Worm (Caenorhabditis elegans): Measurements from ENCODE around the gene ZK1248.15.

Gene ZK1248.15

ce11 chrII:5836153-5836719 lies 2.1 kb downstream of the ZK1248.15 start, which contains the start of gene fzo-1 (continued):
- TF ChIP-seq bed-1 (GFP tag; IDR thresholded peaks at IDR 0.05): no peak
- no peak for TF ChIP-seq dox-1 (GFP tag; IDR thresholded peaks at IDR 0.05)
- TF ChIP-seq T26A5.8 (tag; optimal IDR thresholded peaks at IDR 0.05): no peak
- peak; percentile 17; the same call in 1 of the 2 replicates for TF ChIP-seq hmg-1.2 (GFP tag; IDR thresholded peaks at IDR 0.05)
- no peak for TF ChIP-seq lsy-27 (tag; optimal IDR thresholded peaks at IDR 0.05; ENCODE audit: borderline replicate concordance, insufficient read depth)
- TF ChIP-seq rcor-1 (GFP tag; IDR thresholded peaks at IDR 0.05): no peak
- TF ChIP-seq ztf-28 (GFP tag; IDR thresholded peaks at IDR 0.05): no peak
- TF ChIP-seq mcd-1 (GFP tag; IDR thresholded peaks at IDR 0.05): no peak
- TF ChIP-seq nfyb-1 (GFP tag; IDR thresholded peaks at IDR 0.05): no peak
- no peak for TF ChIP-seq nhr-27 (tag; optimal IDR thresholded peaks at IDR 0.05)
- TF ChIP-seq snpc-4 (GFP tag; optimal IDR thresholded peaks at IDR 0.05): no peak
- peak in 2 of 4 experiments; percentile 5 to 49 for TF ChIP-seq snpc-4 (tag; optimal IDR thresholded peaks at IDR 0.05)
- no peak for TF ChIP-seq madf-3 (GFP tag; IDR thresholded peaks at IDR 0.05)
- no peak for TF ChIP-seq efl-1 (GFP tag; optimal IDR thresholded peaks at IDR 0.05)
- no peak for TF ChIP-seq F39B2.1 (GFP tag; IDR thresholded peaks at IDR 0.05)
- no peak for TF ChIP-seq cebp-2 (GFP tag; IDR thresholded peaks at IDR 0.05)
- TF ChIP-seq rpc-1 (optimal IDR thresholded peaks at IDR 0.05): no peak
- TF ChIP-seq rpc-1 (tag; optimal IDR thresholded peaks at IDR 0.05): no peak

- TF ChIP-seq unc-62 (GFP tag; optimal IDR thresholded peaks at IDR 0.05) (no peak), nhr-179 (tag; optimal IDR thresholded peaks at IDR 0.05) (no peak), nhr-120 (GFP tag; IDR thresholded peaks at IDR 0.05) (no peak), hmg-1.2 (GFP tag; IDR thresholded peaks at IDR 0.05) (no peak), bed-2 (GFP tag; IDR thresholded peaks at IDR 0.05) (no peak), egl-18 (GFP tag; IDR thresholded peaks at IDR 0.05) (no peak), somi-1 (GFP tag; optimal IDR thresholded peaks at IDR 0.05) (no peak), Y79H2A.3 (GFP tag; conservative IDR thresholded peaks at IDR 0.05) (no peak), attf-3 (GFP tag; conservative IDR thresholded peaks at IDR 0.05) (no peak), aptf-2 (GFP tag; conservative IDR thresholded peaks at IDR 0.05) (no peak), hsf-1 (GFP tag; IDR thresholded peaks at IDR 0.05) (no peak), aptf-3 (GFP tag; IDR thresholded peaks at IDR 0.05) (no peak), akir-1 (GFP tag; optimal IDR thresholded peaks at IDR 0.05) (no peak), efl-1 (GFP tag; optimal IDR thresholded peaks at IDR 0.05) (no peak), Y95B8A.8 (GFP tag; IDR thresholded peaks at IDR 0.05) (no peak), sptf-2 (GFP tag; optimal IDR thresholded peaks at IDR 0.05) (no peak), F57C9.4 (tag; optimal IDR thresholded peaks at IDR 0.05) (no peak)
Observed at ce11 chrII:5835146-5835545, 3.2 kb downstream of the ZK1248.15 start.

ce11 chrII:5833136-5833535 lies 5.2 kb downstream of the ZK1248.15 start, which contains the start of gene gtap-1:
gtap-1 (minus strand) TSS chrII:5833236.
- TF ChIP-seq F57A8.1 (GFP tag; optimal IDR thresholded peaks at IDR 0.05) (no peak), lin-35 (GFP tag; optimal IDR thresholded peaks at IDR 0.05) (no peak), akir-1 (GFP tag; optimal IDR thresholded peaks at IDR 0.05) (no peak), zim-3 (tag; optimal IDR thresholded peaks at IDR 0.05) (no peak), ceh-79 (tag; optimal IDR thresholded peaks at IDR 0.05) (no peak), nhr-27 (tag; optimal IDR thresholded peaks at IDR 0.05) (no peak), him-1 (tag; optimal IDR thresholded peaks at IDR 0.05) (no peak), Y67H2A.10 (GFP tag; conservative IDR thresholded peaks at IDR 0.05) (no peak), egl-18 (GFP tag; IDR thresholded peaks at IDR 0.05) (no peak), chd-7 (tag; optimal IDR thresholded peaks at IDR 0.05) (no peak), Y53G8AR.9 (GFP tag; conservative IDR thresholded peaks at IDR 0.05) (no peak), aptf-3 (GFP tag; IDR thresholded peaks at IDR 0.05) (no peak), Y95B8A.8 (GFP tag; IDR thresholded peaks at IDR 0.05) (no peak), egrh-3 (GFP tag; IDR thresholded peaks at IDR 0.05) (no peak), Y53F4B.3 (GFP tag; IDR thresholded peaks at IDR 0.05) (no peak), K11D2.4 (GFP tag; IDR thresholded peaks at IDR 0.05) (no peak)
